Fruit fly (Drosophila melanogaster) whole organism, prepupa: Measurements from ENCODE around the gene CG33062.
"Not testable (repeated sequence)": the region's sequence is repeated elsewhere in the genome, so short reads cannot be mapped to it uniquely, and the experiment has no call there.

Experiments
- CG10631 ChIP-seq: fragments of 200-800 bp; sonication (Bioruptor generic); optimal IDR thresholded peaks from 2 replicates; lab custom pipeline; 2016; ENCODE audit warnings: missing biosample characterization, missing genetic modification characterization
- CG10669 ChIP-seq: fragments of 200-800 bp; sonication (Bioruptor generic); optimal IDR thresholded peaks from 3 replicates; lab custom pipeline; 2018; ENCODE audit warnings: missing biosample characterization, mild to moderate bottlenecking, missing genetic modification characterization, moderate library complexity
- CG11294 ChIP-seq: fragments of 200-800 bp; sonication (Bioruptor generic); IDR thresholded peaks from 2 replicates; pipeline ENCODE4 v1.3.6; 2022; ENCODE audit warnings: missing biosample characterization, missing genetic modification characterization
- CG11762 ChIP-seq: fragments of 200-800 bp; sonication (Bioruptor generic); optimal IDR thresholded peaks from 3 replicates; lab custom pipeline; 2016; ENCODE audit warnings: missing biosample characterization, missing genetic modification characterization; ENCODE audit not compliant: insufficient read depth
- CG11902 ChIP-seq: fragments of 200-800 bp; sonication (Bioruptor generic); optimal IDR thresholded peaks from 3 replicates; lab custom pipeline; 2016; ENCODE audit warnings: missing biosample characterization, missing genetic modification characterization
- CG15336 ChIP-seq: fragments of 200-800 bp; sonication (Bioruptor generic); IDR thresholded peaks from 2 replicates; pipeline ENCODE4 v1.3.6; 2022; ENCODE audit warnings: missing biosample characterization, missing genetic modification characterization
- CG1621 ChIP-seq: fragments of 200-800 bp; sonication (Bioruptor generic); optimal IDR thresholded peaks from 3 replicates; lab custom pipeline; 2018; ENCODE audit warnings: missing biosample characterization, mild to moderate bottlenecking, missing genetic modification characterization
- CG16779 ChIP-seq: fragments of 200-800 bp; sonication (Bioruptor generic); optimal IDR thresholded peaks from 3 replicates; lab custom pipeline; 2017; ENCODE audit warnings: missing biosample characterization, mild to moderate bottlenecking, missing genetic modification characterization
- CG3032 ChIP-seq: fragments of 200-800 bp; optimal IDR thresholded peaks from 2 replicates; lab custom pipeline; 2019; ENCODE audit warnings: missing biosample characterization, mild to moderate bottlenecking, missing genetic modification characterization, moderate library complexity
- CG3919 ChIP-seq: fragments of 200-800 bp; sonication (Bioruptor generic); optimal IDR thresholded peaks from 3 replicates; lab custom pipeline; 2016; ENCODE audit warnings: missing biosample characterization, missing genetic modification characterization
- CG6163 ChIP-seq: fragments of 200-800 bp; sonication (Bioruptor generic); IDR thresholded peaks from 3 replicates; pipeline ENCODE4 v1.3.6; 2022; ENCODE audit warnings: missing biosample characterization, missing genetic modification characterization
- CG6276 ChIP-seq: fragments of 200-800 bp; sonication (Bioruptor generic); optimal IDR thresholded peaks from 2 replicates; lab custom pipeline; 2017; ENCODE audit warnings: missing biosample characterization, mild to moderate bottlenecking, missing genetic modification characterization
- CG6854 ChIP-seq: fragments of 200-800 bp; sonication (Bioruptor generic); optimal IDR thresholded peaks from 2 replicates; lab custom pipeline; 2017; ENCODE audit warnings: missing biosample characterization, mild to moderate bottlenecking, missing genetic modification characterization
- CG7368 ChIP-seq: fragments of 200-800 bp; sonication (Bioruptor generic); optimal IDR thresholded peaks from 3 replicates; lab custom pipeline; 2016; ENCODE audit warnings: missing biosample characterization, missing genetic modification characterization
- CG8119 ChIP-seq: fragments of 200-800 bp; sonication (Bioruptor generic); IDR thresholded peaks from 3 replicates; pipeline ENCODE4 v1.3.6; 2022; ENCODE audit warnings: missing biosample characterization, missing genetic modification characterization
- CG8319 ChIP-seq: fragments of 200-800 bp; sonication (Bioruptor generic); optimal IDR thresholded peaks from 3 replicates; lab custom pipeline; 2016; ENCODE audit warnings: missing biosample characterization, missing genetic modification characterization
- CG8632 ChIP-seq: fragments of 200-800 bp; sonication (Bioruptor generic); optimal IDR thresholded peaks from 3 replicates; lab custom pipeline; 2016; ENCODE audit warnings: missing biosample characterization, missing genetic modification characterization
- CG9139 ChIP-seq: fragments of 200-800 bp; sonication (Bioruptor generic); optimal IDR thresholded peaks from 3 replicates; lab custom pipeline; 2017; ENCODE audit warnings: missing biosample characterization, mild to moderate bottlenecking, missing genetic modification characterization
- Eip78C ChIP-seq: fragments of 200-800 bp; sonication (Bioruptor generic); peaks from one replicate; lab custom pipeline; 2016; ENCODE audit warnings: missing biosample characterization, missing genetic modification characterization
- Ets21C ChIP-seq: fragments of 200-800 bp; sonication (Bioruptor generic); optimal IDR thresholded peaks from 3 replicates; lab custom pipeline; 2016; ENCODE audit warnings: missing biosample characterization, missing genetic modification characterization
- Ets96B ChIP-seq: fragments of 200-800 bp; optimal IDR thresholded peaks from 2 replicates; lab custom pipeline; 2019; ENCODE audit warnings: missing biosample characterization, mild to moderate bottlenecking, missing genetic modification characterization, moderate library complexity
- Gug ChIP-seq: fragments of 200-800 bp; sonication (Bioruptor generic); IDR thresholded peaks from 2 replicates; pipeline ENCODE4 v1.3.6; 2022; ENCODE audit warnings: missing biosample characterization, missing genetic modification characterization
- Hr38 ChIP-seq: sonication (Bioruptor generic); optimal IDR thresholded peaks from 2 replicates; lab custom pipeline; 2016; ENCODE audit warnings: missing biosample characterization, missing genetic modification characterization
- Hr39 ChIP-seq: fragments of 200-800 bp; sonication (Bioruptor generic); optimal IDR thresholded peaks from 2 replicates; lab custom pipeline; 2016; ENCODE audit warnings: missing biosample characterization, missing genetic modification characterization
- Smox ChIP-seq: fragments of 200-800 bp; sonication (Bioruptor generic); optimal IDR thresholded peaks from 3 replicates; lab custom pipeline; 2016; ENCODE audit warnings: missing biosample characterization, missing genetic modification characterization
- Sox102F ChIP-seq: fragments of 200-800 bp; sonication (Bioruptor generic); optimal IDR thresholded peaks from 2 replicates; lab custom pipeline; 2016; ENCODE audit warnings: missing biosample characterization, mild to moderate bottlenecking, missing genetic modification characterization
- Sox14 ChIP-seq: fragments of 200-800 bp; sonication (Bioruptor generic); optimal IDR thresholded peaks from 3 replicates; lab custom pipeline; 2016; ENCODE audit warnings: missing biosample characterization, missing genetic modification characterization
- cyc ChIP-seq: fragments of 200-800 bp; sonication (Bioruptor generic); optimal IDR thresholded peaks from 3 replicates; lab custom pipeline; 2016; ENCODE audit warnings: missing biosample characterization, missing genetic modification characterization
- dac ChIP-seq: fragments of 200-800 bp; sonication (Bioruptor generic); optimal IDR thresholded peaks from 2 replicates; lab custom pipeline; 2017; ENCODE audit warnings: missing biosample characterization, mild to moderate bottlenecking, missing genetic modification characterization
- eg ChIP-seq: fragments of 200-800 bp; sonication (Bioruptor generic); IDR thresholded peaks from 3 replicates; pipeline ENCODE4 v1.3.6; 2022; ENCODE audit warnings: missing biosample characterization, missing genetic modification characterization
- esn ChIP-seq: fragments of 200-800 bp; sonication (Bioruptor generic); optimal IDR thresholded peaks from 2 replicates; lab custom pipeline; 2016; ENCODE audit warnings: missing biosample characterization, mild to moderate bottlenecking, missing genetic modification characterization, moderate library complexity
- fd85E ChIP-seq: fragments of 200-800 bp; sonication (Bioruptor generic); optimal IDR thresholded peaks from 3 replicates; lab custom pipeline; 2016; ENCODE audit warnings: missing biosample characterization, missing genetic modification characterization
- fkh ChIP-seq: fragments of 200-800 bp; sonication (Bioruptor generic); optimal IDR thresholded peaks from 3 replicates; lab custom pipeline; 2017; ENCODE audit warnings: missing biosample characterization, mild to moderate bottlenecking, missing genetic modification characterization, moderate library complexity
- lz ChIP-seq: fragments of 200-800 bp; sonication (Bioruptor generic); optimal IDR thresholded peaks from 3 replicates; lab custom pipeline; 2016; ENCODE audit warnings: missing biosample characterization, missing genetic modification characterization
- net ChIP-seq: fragments of 200-800 bp; sonication (Bioruptor generic); optimal IDR thresholded peaks from 3 replicates; lab custom pipeline; 2016; ENCODE audit warnings: missing biosample characterization, missing genetic modification characterization
- spab ChIP-seq: fragments of 200-800 bp; sonication (Bioruptor generic); optimal IDR thresholded peaks from 2 replicates; lab custom pipeline; 2017; ENCODE audit warnings: missing biosample characterization, mild to moderate bottlenecking, missing genetic modification characterization, missing genetic modification reagents
- ss ChIP-seq, 2 experiments: fragments of 200-800 bp; sonication (Bioruptor generic); optimal IDR thresholded peaks; 2 replicates in 1 of 2; 3 replicates in 1 of 2; lab custom pipeline; 2017 to 2018; ENCODE audit warnings: mild to moderate bottlenecking in 2 of 2, missing biosample characterization in 2 of 2, missing genetic modification characterization in 2 of 2, moderate library complexity in 1 of 2
- svp ChIP-seq: fragments of 200-800 bp; sonication (Bioruptor generic); peaks from one replicate; lab custom pipeline; 2016; ENCODE audit warnings: missing biosample characterization, missing genetic modification characterization
- topi ChIP-seq: fragments of 200-800 bp; sonication (Bioruptor generic); optimal IDR thresholded peaks from 3 replicates; lab custom pipeline; 2016; ENCODE audit warnings: missing biosample characterization, missing genetic modification characterization
- vri ChIP-seq: fragments of 200-800 bp; sonication (Bioruptor generic); optimal IDR thresholded peaks from 3 replicates; lab custom pipeline; 2016; ENCODE audit warnings: missing biosample characterization, mild to moderate bottlenecking, missing genetic modification characterization

Gene CG33062

dm6 chr3L:19481209-19481608 lies 35.0 kb upstream of the CG33062 start:
- TF ChIP-seq svp (GFP tag; lab: Kevin White, UChicago) (peak; percentile 19), ss (GFP tag; optimal IDR thresholded peaks at IDR 0.05; lab: Kevin White, UChicago) (peak in 1 of 2 experiments; percentile 6), CG11902 (GFP tag; lab: Kevin White, UChicago) (no peak), Hr39 (GFP tag; lab: Kevin White, UChicago) (no peak), CG9139 (no peak), Ets21C (GFP tag; lab: Kevin White, UChicago) (no peak), eg (GFP tag; lab: Robert Waterston, UW) (0 out of 3 replicates have a peak, but pooled peaks have one; percentile 13), spab (GFP tag; lab: Kevin White, UChicago) (no peak), CG8632 (GFP tag; lab: Kevin White, UChicago) (no peak), Ets96B (no peak), topi (no peak), CG6276 (no peak), Eip78C (GFP tag; lab: Kevin White, UChicago) (peak; percentile 50)

dm6 chr3L:19475478-19475877 lies 29.2 kb upstream of the CG33062 start, which contains the start of the genes CG18294 and CG32213:
TSS of gene CG18294 (minus strand) at chr3L:19475578.
TSS of gene CG32213 (plus strand) at chr3L:19475839.
- TF ChIP-seq CG3919; CG16779 (tag; lab: Kevin White, UChicago); CG10669 (GFP tag; lab: Kevin White, UChicago): not testable (repeated sequence)

dm6 chr3L:19472128-19472527 lies 25.9 kb upstream of the CG33062 start, which contains the start of the genes 825-Oak and CG12519:
TSS of gene 825-Oak (minus strand) at chr3L:19472228.
TSS of gene CG12519 (plus strand) at chr3L:19472491.
- not testable (repeated sequence) for TF ChIP-seq CG10669 (GFP tag; lab: Kevin White, UChicago); CG8119 (GFP tag; lab: Robert Waterston, UW); eg (GFP tag; lab: Robert Waterston, UW)

- not testable (repeated sequence) for TF ChIP-seq cyc (GFP tag; lab: Kevin White, UChicago); dac; Sox14 (GFP tag; lab: Kevin White, UChicago)
Observed at dm6 chr3L:19466979-19467378, 20.7 kb upstream of the CG33062 start, which contains the start of the genes CG14096 and CG32214. TSS of gene CG14096 (minus strand) at chr3L:19467079. TSS of gene CG32214 (plus strand) at chr3L:19467346.

dm6 chr3L:19464659-19465058 lies 18.4 kb upstream of the CG33062 start, which contains the start of gene CG14095:
TSS of gene CG14095 (minus strand) at chr3L:19464759.
- TF ChIP-seq fkh (GFP tag; lab: Kevin White, UChicago) (no peak), Hr38 (GFP tag; lab: Kevin White, UChicago) (no peak), CG3032 (tag; lab: Kevin White, UChicago) (no peak), Smox (GFP tag; lab: Kevin White, UChicago) (no peak), net (GFP tag; lab: Kevin White, UChicago) (no peak), CG8632 (GFP tag; lab: Kevin White, UChicago) (no peak), CG15336 (GFP tag; lab: Robert Waterston, UW) (no peak)

- TF ChIP-seq Hr39 (GFP tag; lab: Kevin White, UChicago) (peak; percentile 48), Hr38 (GFP tag; lab: Kevin White, UChicago) (no peak), esn (GFP tag; lab: Kevin White, UChicago) (no peak), CG11762 (GFP tag; lab: Kevin White, UChicago) (no peak), Gug (GFP tag; lab: Robert Waterston, UW) (no peak), CG6854 (GFP tag; lab: Kevin White, UChicago) (no peak), vri (GFP tag; lab: Kevin White, UChicago) (no peak), CG6163 (0 out of 3 replicates have a peak, but pooled peaks have one; percentile 28), eg (GFP tag; lab: Robert Waterston, UW) (0 out of 3 replicates have a peak, but pooled peaks have one; percentile 27), CG8319 (GFP tag; lab: Kevin White, UChicago) (peak; percentile 18), fd85E (no peak), CG9139 (no peak), CG8632 (GFP tag; lab: Kevin White, UChicago) (no peak), CG7368 (GFP tag; lab: Kevin White, UChicago) (no peak), Eip78C (GFP tag; lab: Kevin White, UChicago) (peak; percentile 51), CG11294 (GFP tag; lab: Robert Waterston, UW) (no peak), CG15336 (GFP tag; lab: Robert Waterston, UW) (no peak), CG10631 (GFP tag; lab: Kevin White, UChicago) (no peak), CG1621 (tag; lab: Kevin White, UChicago) (peak; percentile 13), spab (GFP tag; lab: Kevin White, UChicago) (no peak), lz (GFP tag; lab: Kevin White, UChicago) (peak; percentile 32), CG10669 (GFP tag; lab: Kevin White, UChicago) (peak; percentile 28), Sox102F (GFP tag; lab: Kevin White, UChicago) (peak; percentile 4)
Observed at dm6 chr3L:19444092-19444491, 2.2 kb downstream of the CG33062 start.
